Fruit fly (Drosophila melanogaster) whole organism, embryonic: ENCODE measurements around the gene HisCl1.

Experiments
- Bdp1 ChIP-seq: fragments of 200-800 bp; sonication (Bioruptor generic); optimal IDR thresholded peaks from 3 replicates; lab custom pipeline; 2016; ENCODE audit warnings: missing biosample characterization, missing genetic modification characterization
- CG10979 ChIP-seq: fragments of 200-800 bp; sonication (Bioruptor generic); optimal IDR thresholded peaks from 2 replicates; lab custom pipeline; 2018; ENCODE audit warnings: missing biosample characterization, mild to moderate bottlenecking, missing genetic modification characterization, moderate library complexity
- CG12155 ChIP-seq: fragments of 200-800 bp; sonication (Bioruptor generic); optimal IDR thresholded peaks from 3 replicates; lab custom pipeline; 2016; ENCODE audit warnings: missing biosample characterization, missing genetic modification characterization
- CG13624 ChIP-seq: fragments of 200-800 bp; sonication (Bioruptor generic); optimal IDR thresholded peaks from 2 replicates; lab custom pipeline; 2016; ENCODE audit warnings: missing biosample characterization, missing genetic modification characterization
- CG14441 ChIP-seq: fragments of 200-800 bp; sonication (Bioruptor generic); IDR thresholded peaks from 2 replicates; pipeline ENCODE4 v1.3.6; 2022; ENCODE audit warnings: missing biosample characterization, missing genetic modification characterization
- CG14710 ChIP-seq: fragments of 200-800 bp; sonication (Bioruptor generic); optimal IDR thresholded peaks from 3 replicates; lab custom pipeline; 2019; ENCODE audit warnings: missing biosample characterization, mild to moderate bottlenecking, missing genetic modification characterization, moderate library complexity
- CG15514 ChIP-seq: fragments of 200-800 bp; sonication (Bioruptor generic); optimal IDR thresholded peaks from 3 replicates; lab custom pipeline; 2017; ENCODE audit warnings: missing biosample characterization, missing genetic modification characterization, mild to moderate bottlenecking, moderate library complexity, missing genetic modification reagents
- CG17359 ChIP-seq: fragments of 200-800 bp; sonication (Bioruptor generic); optimal IDR thresholded peaks from 3 replicates; lab custom pipeline; 2018; ENCODE audit warnings: missing biosample characterization, mild to moderate bottlenecking, missing genetic modification characterization, moderate library complexity
- CG2129 ChIP-seq: fragments of 200-800 bp; sonication (Bioruptor generic); IDR thresholded peaks from 2 replicates; pipeline ENCODE4 v1.3.6; 2022; ENCODE audit warnings: missing biosample characterization, missing genetic modification characterization; ENCODE audit not compliant: partially characterized antibody
- CG2712 ChIP-seq: fragments of 200-800 bp; optimal IDR thresholded peaks from 3 replicates; lab custom pipeline; 2019; ENCODE audit warnings: missing biosample characterization, mild to moderate bottlenecking, missing genetic modification characterization, moderate library complexity
- CG3065 ChIP-seq: fragments of 200-800 bp; sonication (Bioruptor generic); optimal IDR thresholded peaks from 2 replicates; lab custom pipeline; 2016; ENCODE audit warnings: missing biosample characterization, missing genetic modification characterization
- CG3995 ChIP-seq: fragments of 200-800 bp; sonication (Bioruptor generic); optimal IDR thresholded peaks from 3 replicates; lab custom pipeline; 2016; ENCODE audit warnings: missing biosample characterization, missing genetic modification characterization
- CG43689 ChIP-seq: fragments of 200-800 bp; sonication (Bioruptor generic); IDR thresholded peaks from 2 replicates; pipeline ENCODE4 v1.3.6; 2022; ENCODE audit warnings: missing biosample characterization, missing genetic modification characterization
- CG6272 ChIP-seq: fragments of 200-800 bp; sonication (Bioruptor generic); IDR thresholded peaks from 2 replicates; pipeline ENCODE4 v1.3.6; 2022; ENCODE audit warnings: missing biosample characterization, missing genetic modification characterization
- CG8944 ChIP-seq: fragments of 200-800 bp; sonication (Bioruptor generic); optimal IDR thresholded peaks from 3 replicates; lab custom pipeline; 2016; ENCODE audit warnings: missing biosample characterization, missing genetic modification characterization
- D19A ChIP-seq: fragments of 200-800 bp; optimal IDR thresholded peaks from 3 replicates; lab custom pipeline; 2019; ENCODE audit warnings: missing biosample characterization, mild to moderate bottlenecking, missing genetic modification characterization, moderate library complexity
- Dbx ChIP-seq: fragments of 200-800 bp; sonication (Bioruptor generic); IDR thresholded peaks from 3 replicates; pipeline ENCODE4 v1.3.6; 2022; ENCODE audit warnings: missing biosample characterization, missing genetic modification characterization
- Doc3 ChIP-seq: fragments of 200-800 bp; sonication (Bioruptor generic); IDR thresholded peaks from 3 replicates; pipeline ENCODE4 v1.3.6; 2022; ENCODE audit warnings: missing biosample characterization, missing genetic modification characterization; ENCODE audit not compliant: partially characterized antibody
- E2f1 ChIP-seq: fragments of 200-800 bp; sonication (Bioruptor generic); IDR thresholded peaks from 2 replicates; pipeline ENCODE4 v1.3.6; 2022; ENCODE audit warnings: missing biosample characterization, missing genetic modification characterization
- E2f2 ChIP-seq: fragments of 200-800 bp; sonication (Bioruptor generic); IDR thresholded peaks from 2 replicates; pipeline ENCODE4 v1.3.6; 2022; ENCODE audit warnings: missing biosample characterization, missing genetic modification characterization
- Ets97D ChIP-seq: fragments of 200-800 bp; sonication (Bioruptor generic); optimal IDR thresholded peaks from 3 replicates; lab custom pipeline; 2016; ENCODE audit warnings: missing biosample characterization, missing genetic modification characterization
- Med ChIP-seq: fragments of 200-800 bp; sonication (Bioruptor generic); peaks from one replicate; lab custom pipeline; 2016; ENCODE audit warnings: missing biosample characterization, missing genetic modification characterization, mild to moderate bottlenecking, inconsistent platforms, moderate library complexity
- Meics ChIP-seq: fragments of 200-800 bp; sonication (Bioruptor generic); optimal IDR thresholded peaks from 2 replicates; lab custom pipeline; 2017; ENCODE audit warnings: missing biosample characterization, mild to moderate bottlenecking, missing genetic modification characterization
- Pdp1 ChIP-seq, 2 experiments: fragments of 200-800 bp; sonication (Bioruptor generic); optimal IDR thresholded peaks; 3 replicates each; lab custom pipeline; 2016; ENCODE audit warnings: missing biosample characterization in 2 of 2, missing genetic modification characterization in 2 of 2, mild to moderate bottlenecking in 1 of 2, moderate library complexity in 1 of 2
- Ptx1 ChIP-seq: fragments of 200-800 bp; sonication (Bioruptor generic); IDR thresholded peaks from 2 replicates; pipeline ENCODE4 v1.3.6; 2022; ENCODE audit warnings: missing biosample characterization, missing genetic modification characterization
- Spps ChIP-seq: fragments of 200-800 bp; sonication (Bioruptor generic); optimal IDR thresholded peaks from 2 replicates; lab custom pipeline; 2018; ENCODE audit warnings: missing biosample characterization, mild to moderate bottlenecking, missing genetic modification characterization
- Stat92E ChIP-seq, 3 experiments: fragments of >200 bp in 2 of 3; fragments of 200-800 bp in 1 of 3; sonication (Bioruptor generic) in 1 of 3; optimal IDR thresholded peaks; 2 replicates each; lab custom pipeline; 2017 to 2019; ENCODE audit warnings: missing biosample characterization in 3 of 3, missing genetic modification characterization in 3 of 3, mild to moderate bottlenecking in 1 of 3, moderate library complexity in 1 of 3
- Xrp1 ChIP-seq: fragments of 200-800 bp; sonication (Bioruptor generic); IDR thresholded peaks from 2 replicates; pipeline ENCODE4 v1.3.6; 2022; ENCODE audit warnings: missing biosample characterization, missing genetic modification characterization
- abd-A ChIP-seq: fragments of 200-800 bp; sonication (Bioruptor generic); optimal IDR thresholded peaks from 3 replicates; lab custom pipeline; 2019; ENCODE audit warnings: missing biosample characterization, mild to moderate bottlenecking, missing genetic modification characterization, moderate library complexity
- chinmo ChIP-seq: fragments of 200-800 bp; sonication (Bioruptor generic); IDR thresholded peaks from 4 replicates; pipeline ENCODE4 v1.3.6; 2022; ENCODE audit warnings: missing biosample characterization, missing genetic modification characterization; ENCODE audit not compliant: partially characterized antibody
- dpn ChIP-seq, 2 experiments: fragments of 200-800 bp; sonication (Bioruptor generic); optimal IDR thresholded peaks; 3 replicates each; lab custom pipeline; 2016; ENCODE audit warnings: missing biosample characterization in 2 of 2, missing genetic modification characterization in 2 of 2
- exex ChIP-seq: fragments of 200-800 bp; sonication (Bioruptor generic); optimal IDR thresholded peaks from 4 replicates; lab custom pipeline; 2018; ENCODE audit warnings: missing biosample characterization, mild to moderate bottlenecking, missing genetic modification characterization, moderate library complexity
- fd102C ChIP-seq: fragments of 200-800 bp; sonication (Bioruptor generic); optimal IDR thresholded peaks from 2 replicates; lab custom pipeline; 2018; ENCODE audit warnings: missing biosample characterization, mild to moderate bottlenecking, missing genetic modification characterization, moderate library complexity
- grn ChIP-seq: fragments of 200-800 bp; sonication (Bioruptor generic); optimal IDR thresholded peaks from 3 replicates; lab custom pipeline; 2017; ENCODE audit warnings: missing biosample characterization, missing genetic modification characterization
- gro ChIP-seq: fragments of 200-800 bp; sonication (Bioruptor generic); optimal IDR thresholded peaks from 2 replicates; lab custom pipeline; 2016; ENCODE audit warnings: missing biosample characterization, missing genetic modification characterization
- hb ChIP-seq: fragments of 200-800 bp; sonication (Bioruptor generic); IDR thresholded peaks from 3 replicates; pipeline ENCODE4 v1.3.6; 2022; ENCODE audit warnings: missing biosample characterization, missing genetic modification characterization; ENCODE audit not compliant: partially characterized antibody
- insv ChIP-seq, 2 experiments: fragments of 200-800 bp; sonication (Bioruptor generic); optimal IDR thresholded peaks; 3 replicates each; lab custom pipeline; 2016 to 2018; ENCODE audit warnings: missing biosample characterization in 2 of 2, missing genetic modification characterization in 2 of 2
- ken ChIP-seq: fragments of 200-800 bp; sonication (Bioruptor generic); IDR thresholded peaks from 3 replicates; pipeline ENCODE4 v1.3.6; 2022; ENCODE audit warnings: missing biosample characterization, missing genetic modification characterization
- lbe ChIP-seq: fragments of 200-800 bp; sonication (Bioruptor generic); optimal IDR thresholded peaks from 2 replicates; lab custom pipeline; 2016; ENCODE audit warnings: missing biosample characterization, mild to moderate bottlenecking, missing genetic modification characterization
- nmo ChIP-seq: fragments of 200-800 bp; sonication (Bioruptor generic); optimal IDR thresholded peaks from 2 replicates; lab custom pipeline; 2018; ENCODE audit warnings: missing biosample characterization, mild to moderate bottlenecking, missing genetic modification characterization, moderate library complexity
- rib ChIP-seq: fragments of 200-800 bp; sonication (Bioruptor generic); IDR thresholded peaks from 2 replicates; pipeline ENCODE4 v1.3.6; 2022; ENCODE audit warnings: missing biosample characterization, missing genetic modification characterization
- sens ChIP-seq: fragments of 200-800 bp; sonication (Bioruptor generic); peaks from one replicate; lab custom pipeline; 2016; ENCODE audit warnings: missing biosample characterization, missing genetic modification characterization
- shn ChIP-seq: fragments of 200-800 bp; sonication (Bioruptor generic); optimal IDR thresholded peaks from 3 replicates; lab custom pipeline; 2016; ENCODE audit warnings: missing biosample characterization, missing genetic modification characterization
- sima ChIP-seq: fragments of 200-800 bp; sonication (Bioruptor generic); optimal IDR thresholded peaks from 2 replicates; lab custom pipeline; 2016; ENCODE audit warnings: missing biosample characterization, missing genetic modification characterization
- sna ChIP-seq: fragments of 200-800 bp; sonication (Bioruptor generic); IDR thresholded peaks from 2 replicates; pipeline ENCODE4 v1.3.6; 2022; ENCODE audit warnings: missing biosample characterization, missing genetic modification characterization; ENCODE audit not compliant: partially characterized antibody
- so ChIP-seq: fragments of 200-800 bp; sonication (Bioruptor generic); IDR thresholded peaks from 3 replicates; pipeline ENCODE4 v1.3.6; 2022; ENCODE audit warnings: missing biosample characterization, missing genetic modification characterization
- tll ChIP-seq, 2 experiments: fragments of 200-800 bp in 1 of 2; fragments of >200 bp in 1 of 2; sonication (Bioruptor generic) in 1 of 2; optimal IDR thresholded peaks; 2 replicates each; lab custom pipeline; 2017 to 2019; ENCODE audit warnings: missing biosample characterization in 2 of 2, missing genetic modification characterization in 2 of 2, mild to moderate bottlenecking in 1 of 2, moderate library complexity in 1 of 2
- tna ChIP-seq: fragments of 200-800 bp; sonication (Bioruptor generic); IDR thresholded peaks from 2 replicates; pipeline ENCODE4 v1.3.6; 2022; ENCODE audit warnings: missing biosample characterization, missing genetic modification characterization; ENCODE audit not compliant: partially characterized antibody
- trem ChIP-seq: fragments of 200-800 bp; optimal IDR thresholded peaks from 3 replicates; lab custom pipeline; 2019; ENCODE audit warnings: missing biosample characterization, mild to moderate bottlenecking, missing genetic modification characterization, moderate library complexity
- usp ChIP-seq: fragments of >200 bp; optimal IDR thresholded peaks from 2 replicates; lab custom pipeline; 2017; ENCODE audit warnings: missing biosample characterization, missing genetic modification characterization

The HisCl1 gene

dm6 chr3R:11796780-11797179 lies 9.8 kb downstream of the HisCl1 start, which contains the start of gene Sbf (continued):
- TF ChIP-seq CG17359 (tag; lab: Kevin White, UChicago), result no peak
- TF ChIP-seq tll (GFP tag; optimal IDR thresholded peaks at IDR 0.05; lab: Kevin White, UChicago), result no peak
- peak; percentile 39 for TF ChIP-seq nmo
- no peak for TF ChIP-seq fd102C (GFP tag; lab: Kevin White, UChicago)
- TF ChIP-seq CG2712, result no peak
- TF ChIP-seq exex (tag; lab: Kevin White, UChicago), result no peak
- TF ChIP-seq rib (GFP tag; lab: Robert Waterston, UW), result no peak
- TF ChIP-seq Bdp1 (GFP tag; lab: Kevin White, UChicago), result peak; percentile 9
- peak; percentile 10 for TF ChIP-seq CG10979 (tag; lab: Kevin White, UChicago)
- TF ChIP-seq E2f2 (GFP tag; lab: Robert Waterston, UW), result peak; percentile 98
- no peak for TF ChIP-seq so (GFP tag; lab: Robert Waterston, UW)
- TF ChIP-seq CG13624, result peak; percentile 31
- no peak for TF ChIP-seq CG43689 (GFP tag; lab: Robert Waterston, UW)
- TF ChIP-seq lbe (GFP tag; lab: Kevin White, UChicago), result peak; percentile 57
- no peak for TF ChIP-seq Spps (tag; lab: Kevin White, UChicago)
- peak; percentile 63 for TF ChIP-seq sens (GFP tag; lab: Kevin White, UChicago)
- peak; percentile 81 for TF ChIP-seq trem (tag; lab: Kevin White, UChicago)
- TF ChIP-seq Dbx (GFP tag; lab: Robert Waterston, UW), result 0 out of 3 replicates have a peak, but pooled peaks have one; percentile 13
- TF ChIP-seq insv (GFP tag; optimal IDR thresholded peaks at IDR 0.05; lab: Kevin White, UChicago), result no peak
- no peak for TF ChIP-seq CG8944 (GFP tag; lab: Kevin White, UChicago)
- peak in 1 of 2 experiments; percentile 28 for TF ChIP-seq dpn (GFP tag; optimal IDR thresholded peaks at IDR 0.05; lab: Kevin White, UChicago)
- no peak for TF ChIP-seq usp (GFP tag; lab: Kevin White, UChicago)
- TF ChIP-seq CG12155 (GFP tag; lab: Kevin White, UChicago), result no peak
- TF ChIP-seq Pdp1 (GFP tag; optimal IDR thresholded peaks at IDR 0.05; lab: Kevin White, UChicago), result no peak
- TF ChIP-seq Med, result peak; percentile 93
- TF ChIP-seq gro, result peak; percentile 69
- TF ChIP-seq sna (GFP tag; lab: Robert Waterston, UW), result peak; percentile 85
- peak; percentile 83; the same call in 2 of the 4 replicates for TF ChIP-seq chinmo (GFP tag; lab: Robert Waterston, UW)
- TF ChIP-seq Ets97D (GFP tag; lab: Kevin White, UChicago), result peak; percentile 57
- TF ChIP-seq Stat92E (GFP tag; optimal IDR thresholded peaks at IDR 0.05; lab: Kevin White, UChicago), result peak in 1 of 3 experiments; percentile 10
- TF ChIP-seq E2f1 (GFP tag; lab: Robert Waterston, UW), result no peak
- peak; percentile 67 for TF ChIP-seq tna (GFP tag; lab: Robert Waterston, UW)
- no peak for TF ChIP-seq grn (GFP tag; lab: Kevin White, UChicago)
- peak; percentile 65 for TF ChIP-seq CG3995 (GFP tag; lab: Kevin White, UChicago)
- no peak for TF ChIP-seq CG14441 (GFP tag; lab: Robert Waterston, UW)
- TF ChIP-seq CG6272, result peak; percentile 12; the same call in 1 of the 2 replicates
- TF ChIP-seq Doc3, result peak; percentile 76
- TF ChIP-seq Ptx1, result no peak
- TF ChIP-seq Xrp1 (GFP tag; lab: Robert Waterston, UW), result no peak
- TF ChIP-seq sima (GFP tag; lab: Kevin White, UChicago), result no peak
- peak; percentile 74 for TF ChIP-seq CG15514 (GFP tag; lab: Kevin White, UChicago)
- no peak for TF ChIP-seq shn (GFP tag; lab: Kevin White, UChicago)
- peak; percentile 72; the same call in 2 of the 3 replicates for TF ChIP-seq hb
- no peak for TF ChIP-seq D19A (tag; lab: Kevin White, UChicago)
- peak; percentile 62 for TF ChIP-seq CG14710 (tag; lab: Kevin White, UChicago)
- TF ChIP-seq Meics (GFP tag; lab: Kevin White, UChicago), result no peak
- no peak for TF ChIP-seq CG3065 (GFP tag; lab: Kevin White, UChicago)
- no peak for TF ChIP-seq abd-A
- TF ChIP-seq CG2129, result peak; percentile 68
- no peak for TF ChIP-seq ken (GFP tag; lab: Robert Waterston, UW)
